Worm (Caenorhabditis elegans) whole organism, late embryonic: ENCODE results near the gene daf-11.

Source experiments
- ceh-31 ChIP-seq: sonication (generic microtip); optimal IDR thresholded peaks from 2 replicates; lab custom pipeline; 2016; ENCODE audit warnings: missing genetic modification characterization, missing compliant biosample characterization
- dmd-4 ChIP-seq: sonication (generic microtip); optimal IDR thresholded peaks from 2 replicates; lab custom pipeline; 2016; ENCODE audit warnings: borderline replicate concordance, missing genetic modification characterization, missing compliant biosample characterization
- ets-4 ChIP-seq: sonication (generic microtip); optimal IDR thresholded peaks from 2 replicates; lab custom pipeline; 2016; ENCODE audit warnings: missing genetic modification characterization, missing compliant biosample characterization
- hlh-13 ChIP-seq: fragments of 200-800 bp; sonication (Bioruptor generic); optimal IDR thresholded peaks from 2 replicates; lab custom pipeline; 2018; ENCODE audit warnings: mild to moderate bottlenecking, missing genetic modification characterization, missing compliant biosample characterization
- hlh-8 ChIP-seq: sonication (generic microtip); optimal IDR thresholded peaks from 2 replicates; lab custom pipeline; 2016; ENCODE audit warnings: missing genotype, missing genetic modification characterization, missing compliant biosample characterization
- madf-2 ChIP-seq: sonication (generic microtip); optimal IDR thresholded peaks from 2 replicates; lab custom pipeline; 2017; ENCODE audit warnings: missing genetic modification characterization, missing compliant biosample characterization
- nhr-11 ChIP-seq: fragments of 150-350 bp; optimal IDR thresholded peaks from 2 replicates; lab custom pipeline; 2014; ENCODE audit warnings: missing biosample characterization, missing genetic modification characterization
- npax-4 ChIP-seq: sonication (generic microtip); optimal IDR thresholded peaks from 2 replicates; lab custom pipeline; 2016; ENCODE audit warnings: missing genetic modification characterization, missing compliant biosample characterization
- odd-2 ChIP-seq: sonication (generic microtip); optimal IDR thresholded peaks from 2 replicates; lab custom pipeline; 2017; ENCODE audit warnings: antibody characterized with exemption, mild to moderate bottlenecking, missing genetic modification characterization, missing compliant biosample characterization
- pha-2 ChIP-seq: sonication (generic microtip); optimal IDR thresholded peaks from 2 replicates; lab custom pipeline; 2017; ENCODE audit warnings: mild to moderate bottlenecking, missing genetic modification characterization, missing compliant biosample characterization
- pha-4 ChIP-seq: fragments of 150-350 bp; optimal IDR thresholded peaks from 2 replicates; lab custom pipeline; 2018; ENCODE audit warnings: missing biosample characterization, missing genetic modification reagents, missing genetic modification characterization
- ref-2 ChIP-seq: sonication (generic microtip); optimal IDR thresholded peaks from 2 replicates; lab custom pipeline; 2016; ENCODE audit warnings: missing genetic modification characterization, missing compliant biosample characterization
- rnt-1 ChIP-seq: sonication (generic microtip); optimal IDR thresholded peaks from 2 replicates; lab custom pipeline; 2016; ENCODE audit warnings: missing genetic modification characterization, missing compliant biosample characterization
- tbx-2 ChIP-seq: sonication (generic microtip); optimal IDR thresholded peaks from 2 replicates; lab custom pipeline; 2016; ENCODE audit warnings: missing genetic modification characterization, missing compliant biosample characterization

ce11 chrV:11762863-11763262, 37.0 kb upstream of the daf-11 start, which contains the start of gene T04F3.4:
- TF ChIP-seq tbx-2 (tag; lab: Kevin White, UChicago) (no peak), ets-4 (tag; lab: Kevin White, UChicago) (no peak), madf-2 (tag; lab: Kevin White, UChicago) (no peak), pha-2 (tag; lab: Kevin White, UChicago) (no peak), ceh-31 (tag; lab: Kevin White, UChicago) (no peak), npax-4 (tag; lab: Kevin White, UChicago) (no peak), odd-2 (no peak), hlh-13 (GFP tag; lab: Kevin White, UChicago) (no peak), pha-4 (tag; lab: Kevin White, UChicago) (no peak), rnt-1 (tag; lab: Kevin White, UChicago) (no peak), dmd-4 (no peak), hlh-8 (no peak), ref-2 (tag; lab: Kevin White, UChicago) (no peak), nhr-11 (tag; lab: Kevin White, UChicago) (no peak)
